Worm (Caenorhabditis elegans) whole organism, L4 larva: ENCODE measurements around the gene ncx-7.

Experiments
- F10B5.3 ChIP-seq: sonication (generic microtip); optimal IDR thresholded peaks from 2 replicates; lab custom pipeline; 2016; ENCODE audit warnings: mild to moderate bottlenecking, missing genetic modification characterization, missing compliant biosample characterization
- F26F4.8 ChIP-seq: fragments of 200-800 bp; sonication (Bioruptor generic); conservative IDR thresholded peaks from 2 replicates; pipeline ENCODE4 v1.3.6; 2022; ENCODE audit warnings: missing genetic modification characterization, missing compliant biosample characterization
- F37D6.2 ChIP-seq: sonication (generic microtip); optimal IDR thresholded peaks from 2 replicates; lab custom pipeline; 2016; ENCODE audit warnings: mild to moderate bottlenecking, missing genetic modification characterization, missing compliant biosample characterization
- F44E2.7 ChIP-seq: fragments of 200-800 bp; sonication (Bioruptor generic); IDR thresholded peaks from 2 replicates; pipeline ENCODE4 v2.1.2; 2022; ENCODE audit warnings: missing genetic modification characterization, missing compliant biosample characterization
- T20F7.1 ChIP-seq: fragments of 200-800 bp; sonication (Bioruptor generic); optimal IDR thresholded peaks from 2 replicates; lab custom pipeline; 2018; ENCODE audit warnings: mild to moderate bottlenecking, missing genetic modification characterization, missing compliant biosample characterization
- Y48G9A.11 ChIP-seq: fragments of 200-800 bp; sonication (Bioruptor generic); IDR thresholded peaks from 2 replicates; pipeline ENCODE4 v1.3.6; 2022; ENCODE audit warnings: missing genetic modification reagents, missing genetic modification characterization, missing compliant biosample characterization
- Y5F2A.4 ChIP-seq: fragments of 200-800 bp; sonication (Bioruptor generic); optimal IDR thresholded peaks from 2 replicates; lab custom pipeline; 2018; ENCODE audit warnings: mild to moderate bottlenecking, missing genetic modification characterization, missing compliant biosample characterization
- ZK546.5 ChIP-seq, 2 experiments: sonication (generic microtip); optimal IDR thresholded peaks; 2 replicates each; lab custom pipeline; 2017; ENCODE audit warnings: missing biosample characterization in 2 of 2, missing genetic modification characterization in 2 of 2
- aha-1 ChIP-seq: fragments of 150-350 bp; peaks from one replicate; lab custom pipeline; 2014; ENCODE audit warnings: missing biosample characterization, missing genetic modification characterization
- aly-2 ChIP-seq: sonication (generic microtip); optimal IDR thresholded peaks from 2 replicates; lab custom pipeline; 2018; ENCODE audit warnings: missing biosample characterization, missing genetic modification characterization
- arid-1 ChIP-seq: fragments of 200-800 bp; sonication (Bioruptor generic); conservative IDR thresholded peaks from 2 replicates; pipeline ENCODE4 v1.3.6; 2022; ENCODE audit warnings: missing genetic modification reagents, missing genetic modification characterization, missing compliant biosample characterization
- ceh-20 ChIP-seq: fragments of 200-800 bp; sonication (Bioruptor generic); IDR thresholded peaks from 2 replicates; pipeline ENCODE4 v1.3.6; 2022; ENCODE audit warnings: missing genetic modification reagents, missing genetic modification characterization, missing compliant biosample characterization
- ctbp-1 ChIP-seq: fragments of 200-800 bp; sonication (Bioruptor generic); IDR thresholded peaks from 2 replicates; pipeline ENCODE4 v1.3.6; 2022; ENCODE audit warnings: missing genetic modification reagents, missing genetic modification characterization, missing compliant biosample characterization
- daf-16 ChIP-seq, 3 experiments: sonication (generic microtip); optimal IDR thresholded peaks; 2 replicates each; lab custom pipeline; 2016 to 2017; ENCODE audit warnings: missing genetic modification characterization in 3 of 3, missing genetic modification reagents in 3 of 3, mild to moderate bottlenecking in 2 of 3, missing compliant biosample characterization in 2 of 3, missing biosample characterization in 1 of 3, moderate library complexity in 1 of 3
- dmd-6 ChIP-seq: fragments of 200-800 bp; sonication (Bioruptor generic); IDR thresholded peaks from 2 replicates; pipeline ENCODE4 v1.3.6; 2022; ENCODE audit warnings: missing genetic modification reagents, missing genetic modification characterization, missing compliant biosample characterization
- dmd-9 ChIP-seq: fragments of 200-800 bp; sonication (Bioruptor generic); IDR thresholded peaks from 2 replicates; pipeline ENCODE4 v1.3.6; 2022; ENCODE audit warnings: missing genetic modification reagents, missing genetic modification characterization, missing compliant biosample characterization
- dpl-1 ChIP-seq: fragments of 150-350 bp; optimal IDR thresholded peaks from 2 replicates; lab custom pipeline; 2014; ENCODE audit warnings: missing biosample characterization, missing genetic modification reagents, missing genetic modification characterization
- dve-1 ChIP-seq: sonication (generic microtip); optimal IDR thresholded peaks from 2 replicates; lab custom pipeline; 2017; ENCODE audit warnings: antibody characterized with exemption, mild to moderate bottlenecking, missing genetic modification characterization, missing compliant biosample characterization; ENCODE audit not compliant: insufficient read depth
- egl-43 ChIP-seq: fragments of 200-800 bp; sonication (Bioruptor generic); IDR thresholded peaks from 2 replicates; pipeline ENCODE4 v1.3.6; 2022; ENCODE audit warnings: missing genetic modification reagents, missing genetic modification characterization, missing compliant biosample characterization
- hif-1 ChIP-seq, 2 experiments: sonication (generic microtip); optimal IDR thresholded peaks; 2 replicates each; lab custom pipeline; 2016 to 2017; ENCODE audit warnings: missing compliant biosample characterization in 2 of 2, missing genetic modification characterization in 2 of 2, missing genetic modification reagents in 2 of 2, missing genotype in 2 of 2, mild to moderate bottlenecking in 1 of 2
- hlh-30 ChIP-seq: sonication (generic microtip); optimal IDR thresholded peaks from 2 replicates; lab custom pipeline; 2017; ENCODE audit warnings: antibody characterized with exemption, mild to moderate bottlenecking, missing genetic modification characterization, missing compliant biosample characterization; ENCODE audit not compliant: insufficient read depth
- lin-1 ChIP-seq: fragments of 200-800 bp; sonication (Bioruptor generic); IDR thresholded peaks from 2 replicates; pipeline ENCODE4 v1.3.6; 2022; ENCODE audit warnings: missing genetic modification reagents, missing genetic modification characterization, missing compliant biosample characterization
- lin-29 ChIP-seq: fragments of 200-800 bp; sonication (Bioruptor generic); IDR thresholded peaks from 2 replicates; pipeline ENCODE4 v1.3.6; 2022; ENCODE audit warnings: missing genetic modification reagents, missing genetic modification characterization, missing compliant biosample characterization
- lir-3 ChIP-seq: sonication (generic microtip); optimal IDR thresholded peaks from 2 replicates; lab custom pipeline; 2016; ENCODE audit warnings: mild to moderate bottlenecking, missing genetic modification characterization, missing compliant biosample characterization
- lsy-2 ChIP-seq, 2 experiments: fragments of 150-350 bp in 1 of 2; sonication (generic microtip) in 1 of 2; optimal IDR thresholded peaks; 2 replicates each; lab custom pipeline; 2014 to 2017; ENCODE audit warnings: missing biosample characterization in 2 of 2, missing genetic modification characterization in 2 of 2
- madf-5 ChIP-seq, 2 experiments: fragments of 200-800 bp; sonication (Bioruptor generic); IDR thresholded peaks; 2 replicates each; pipeline ENCODE4 v1.3.6; 2022; ENCODE audit warnings: missing compliant biosample characterization in 2 of 2, missing genetic modification characterization in 2 of 2
- mes-2 ChIP-seq: sonication (generic microtip); optimal IDR thresholded peaks from 2 replicates; lab custom pipeline; 2016; ENCODE audit warnings: missing genotype, mild to moderate bottlenecking, missing genetic modification characterization, missing compliant biosample characterization; ENCODE audit not compliant: poor library complexity, severe bottlenecking
- mxl-2 ChIP-seq: fragments of 200-800 bp; sonication (Bioruptor generic); conservative IDR thresholded peaks from 2 replicates; pipeline ENCODE4 v1.3.6; 2022; ENCODE audit warnings: missing genetic modification reagents, missing genetic modification characterization, missing compliant biosample characterization
- mxl-3 ChIP-seq: fragments of 200-800 bp; sonication (Bioruptor generic); optimal IDR thresholded peaks from 2 replicates; lab custom pipeline; 2018; ENCODE audit warnings: mild to moderate bottlenecking, missing genetic modification characterization, missing compliant biosample characterization
- nhr-102 ChIP-seq: sonication (generic microtip); optimal IDR thresholded peaks from 2 replicates; lab custom pipeline; 2016; ENCODE audit warnings: mild to moderate bottlenecking, missing genetic modification characterization, moderate library complexity, missing compliant biosample characterization
- nhr-237 ChIP-seq: sonication (generic microtip); optimal IDR thresholded peaks from 2 replicates; lab custom pipeline; 2017; ENCODE audit warnings: missing biosample characterization, missing genetic modification characterization
- nhr-28 ChIP-seq: fragments of 150-350 bp; optimal IDR thresholded peaks from 2 replicates; lab custom pipeline; 2014; ENCODE audit warnings: missing biosample characterization, missing genetic modification characterization
- nhr-42 ChIP-seq: fragments of 200-800 bp; sonication (Bioruptor generic); IDR thresholded peaks from 2 replicates; pipeline ENCODE4 v1.3.6; 2022; ENCODE audit warnings: missing genetic modification characterization, missing compliant biosample characterization
- nhr-48 ChIP-seq: sonication (generic microtip); optimal IDR thresholded peaks from 2 replicates; lab custom pipeline; 2016; ENCODE audit warnings: mild to moderate bottlenecking, missing genetic modification characterization, missing compliant biosample characterization
- nhr-6 ChIP-seq: fragments of 150-350 bp; optimal IDR thresholded peaks from 2 replicates; lab custom pipeline; 2014; ENCODE audit warnings: missing biosample characterization, missing genetic modification characterization
- nhr-76 ChIP-seq: fragments of 150-350 bp; optimal IDR thresholded peaks from 2 replicates; lab custom pipeline; 2014; ENCODE audit warnings: missing biosample characterization, missing genetic modification characterization
- nhr-77 ChIP-seq: fragments of 150-350 bp; optimal IDR thresholded peaks from 2 replicates; lab custom pipeline; 2014; ENCODE audit warnings: missing biosample characterization, missing genetic modification characterization
- rbr-2 ChIP-seq: sonication (generic microtip); optimal IDR thresholded peaks from 2 replicates; lab custom pipeline; 2016; ENCODE audit warnings: missing genotype, missing genetic modification characterization, missing compliant biosample characterization
- sdz-12 ChIP-seq: fragments of 200-800 bp; sonication (Bioruptor generic); optimal IDR thresholded peaks from 2 replicates; lab custom pipeline; 2018; ENCODE audit warnings: mild to moderate bottlenecking, missing genetic modification characterization, missing compliant biosample characterization
- unc-39 ChIP-seq: sonication (generic microtip); optimal IDR thresholded peaks from 2 replicates; lab custom pipeline; 2017; ENCODE audit warnings: missing biosample characterization, missing genetic modification characterization
- unc-62 ChIP-seq, 3 experiments: fragments of 150-350 bp in 1 of 3; sonication (generic microtip); optimal IDR thresholded peaks in 2 of 3; peaks in 1 of 3; 1 replicate in 1 of 3; 2 replicates in 2 of 3; lab custom pipeline; 2014 to 2017; ENCODE audit warnings: missing biosample characterization in 3 of 3, missing genetic modification characterization in 3 of 3, missing genetic modification reagents in 3 of 3, missing genotype in 1 of 3
- vab-7 ChIP-seq: fragments of 200-800 bp; sonication (Bioruptor generic); IDR thresholded peaks from 2 replicates; pipeline ENCODE4 v1.3.6; 2022; ENCODE audit warnings: missing genetic modification reagents, missing genetic modification characterization, missing compliant biosample characterization
- zfp-3 ChIP-seq: fragments of 200-800 bp; sonication (Bioruptor generic); conservative IDR thresholded peaks from 2 replicates; pipeline ENCODE4 v1.3.6; 2022; ENCODE audit warnings: missing genetic modification reagents, missing genetic modification characterization, missing compliant biosample characterization
- zip-2 ChIP-seq: fragments of 150-350 bp; optimal IDR thresholded peaks from 2 replicates; lab custom pipeline; 2014; ENCODE audit warnings: missing biosample characterization, missing genetic modification characterization
- ztf-7 ChIP-seq: fragments of 150-350 bp; optimal IDR thresholded peaks from 2 replicates; lab custom pipeline; 2014; ENCODE audit warnings: missing biosample characterization, missing genetic modification characterization

The ncx-7 gene

ce11 chrIII:9698635-9699396 is 21.3 kb downstream of the ncx-7 start (continued):
- no peak for TF ChIP-seq sdz-12 (GFP tag; lab: Kevin White, UChicago)
- no peak for TF ChIP-seq madf-5 (GFP tag; IDR thresholded peaks at IDR 0.05; lab: Robert Waterston, UW)
- TF ChIP-seq zip-2 (tag; lab: Kevin White, UChicago): no peak
- TF ChIP-seq F26F4.8 (GFP tag; lab: Robert Waterston, UW): no peak
- TF ChIP-seq aly-2 (tag; lab: Kevin White, UChicago): no peak
- peak; percentile 71 for TF ChIP-seq ctbp-1 (GFP tag; lab: Robert Waterston, UW)
- no peak for TF ChIP-seq nhr-237 (tag; lab: Kevin White, UChicago)
- TF ChIP-seq dmd-9 (GFP tag; lab: Robert Waterston, UW): no peak
- no peak for TF ChIP-seq T20F7.1
- TF ChIP-seq lin-29 (GFP tag; lab: Robert Waterston, UW): no peak
- TF ChIP-seq Y48G9A.11 (GFP tag; lab: Robert Waterston, UW): no peak
- no peak for TF ChIP-seq lir-3 (tag; lab: Kevin White, UChicago)
- no peak for TF ChIP-seq egl-43 (GFP tag; lab: Robert Waterston, UW)
- no peak for TF ChIP-seq F10B5.3
- no peak for TF ChIP-seq nhr-76 (tag; lab: Kevin White, UChicago)
- peak; percentile 37 for TF ChIP-seq dmd-6 (GFP tag; lab: Robert Waterston, UW)
- TF ChIP-seq nhr-77 (tag; lab: Kevin White, UChicago): no peak
- TF ChIP-seq vab-7 (GFP tag; lab: Robert Waterston, UW): no peak
- no peak for TF ChIP-seq ztf-7 (tag; lab: Kevin White, UChicago)
- TF ChIP-seq zfp-3 (GFP tag; lab: Robert Waterston, UW): no peak
- no peak for TF ChIP-seq ZK546.5 (tag; optimal IDR thresholded peaks at IDR 0.05; lab: Kevin White, UChicago)

- peak; percentile 5 for TF ChIP-seq nhr-28
- TF ChIP-seq dmd-9 (GFP tag; lab: Robert Waterston, UW): no peak
- no peak for TF ChIP-seq Y5F2A.4 (GFP tag; lab: Kevin White, UChicago)
- no peak for TF ChIP-seq F44E2.7 (GFP tag; lab: Robert Waterston, UW)
- peak; percentile 44 for TF ChIP-seq mxl-3 (GFP tag; lab: Kevin White, UChicago)
- TF ChIP-seq nhr-102: no peak
- peak; percentile 48 for TF ChIP-seq hlh-30
- peak in 1 of 2 experiments; percentile 87 for TF ChIP-seq unc-62 (GFP tag; optimal IDR thresholded peaks at IDR 0.05 in 1 of 2; lab: Kevin White, UChicago)
- no peak for TF ChIP-seq unc-62 (tag; optimal IDR thresholded peaks at IDR 0.05; lab: Kevin White, UChicago)
- no peak for TF ChIP-seq nhr-48 (tag; lab: Kevin White, UChicago)
Observed at ce11 chrIII:9697886-9698285, 22.2 kb downstream of the ncx-7 start.

- TF ChIP-seq ceh-20 (GFP tag; lab: Robert Waterston, UW) (peak; percentile 63), hlh-30 (peak; percentile 71), rbr-2 (tag; lab: Kevin White, UChicago) (peak; percentile 66), F37D6.2 (tag; lab: Kevin White, UChicago) (peak; percentile 15), mxl-3 (GFP tag; lab: Kevin White, UChicago) (peak; percentile 68), unc-62 (GFP tag; optimal IDR thresholded peaks at IDR 0.05 in 1 of 2; lab: Kevin White, UChicago) (peak in 1 of 2 experiments; percentile 98), unc-62 (tag; optimal IDR thresholded peaks at IDR 0.05; lab: Kevin White, UChicago) (no peak), arid-1 (GFP tag; lab: Robert Waterston, UW) (no peak), dmd-6 (GFP tag; lab: Robert Waterston, UW) (peak; percentile 57; the same call in 1 of the 2 replicates), dpl-1 (GFP tag; lab: Kevin White, UChicago) (peak; percentile 29), nhr-6 (tag; lab: Kevin White, UChicago) (peak; percentile 43), sdz-12 (GFP tag; lab: Kevin White, UChicago) (no peak), lin-1 (GFP tag; lab: Robert Waterston, UW) (no peak), mes-2 (tag; lab: Kevin White, UChicago) (peak; percentile 73), dve-1 (tag; lab: Kevin White, UChicago) (peak; percentile 49), aha-1 (tag; lab: Kevin White, UChicago) (peak; percentile 97), mxl-2 (GFP tag; lab: Robert Waterston, UW) (no peak), daf-16 (GFP tag; optimal IDR thresholded peaks at IDR 0.05; lab: Kevin White, UChicago) (no peak), daf-16 (tag; optimal IDR thresholded peaks at IDR 0.05; lab: Kevin White, UChicago) (peak; percentile 36), nhr-42 (GFP tag; lab: Robert Waterston, UW) (no peak), unc-39 (no peak), hif-1 (tag; optimal IDR thresholded peaks at IDR 0.05; lab: Kevin White, UChicago) (peak in 1 of 2 experiments; percentile 24), lsy-2 (tag; optimal IDR thresholded peaks at IDR 0.05; lab: Kevin White, UChicago) (peak in 1 of 2 experiments; percentile 58), nhr-48 (tag; lab: Kevin White, UChicago) (no peak)
Observed at ce11 chrIII:9697323-9697722, 22.8 kb downstream of the ncx-7 start.
